Worm (Caenorhabditis elegans): ENCODE results near the gene T17H7.7.

DNA sequence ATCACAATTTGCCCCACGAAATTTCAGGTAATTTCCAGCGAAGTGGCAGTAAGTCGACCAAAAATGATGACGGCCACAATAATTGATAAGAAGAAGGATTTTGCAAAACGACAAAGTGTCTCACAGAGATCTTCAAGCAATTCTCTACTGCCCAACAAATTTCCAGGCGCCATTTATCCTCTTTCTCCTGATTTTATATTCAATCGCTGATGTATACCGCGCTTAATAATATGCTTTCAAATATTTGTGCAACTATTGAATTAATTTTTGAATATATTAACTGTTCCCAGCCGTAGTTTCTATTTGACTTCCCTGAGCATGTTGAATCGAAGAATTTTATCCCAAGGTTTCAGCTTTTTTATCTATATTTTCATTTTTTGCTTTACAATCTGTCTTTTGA, 13.1 kb upstream of the T17H7.7 start, which contains the start of gene tpst-2:
- TF ChIP-seq unc-62 (GFP tag; optimal IDR thresholded peaks at IDR 0.05) (no peak), ceh-83 (GFP tag; optimal IDR thresholded peaks at IDR 0.05) (no peak), nhr-76 (tag; optimal IDR thresholded peaks at IDR 0.05) (no peak), elt-3 (tag; optimal IDR thresholded peaks at IDR 0.05) (no peak), nhr-12 (tag; optimal IDR thresholded peaks at IDR 0.05) (no peak), M03D4.4 (tag; optimal IDR thresholded peaks at IDR 0.05) (no peak), lsy-2 (tag; optimal IDR thresholded peaks at IDR 0.05) (no peak), unc-39 (tag; optimal IDR thresholded peaks at IDR 0.05) (no peak), mep-1 (tag; optimal IDR thresholded peaks at IDR 0.05) (no peak), nhr-237 (tag; optimal IDR thresholded peaks at IDR 0.05) (no peak), pha-4 (tag; optimal IDR thresholded peaks at IDR 0.05) (no peak)
